Fruit fly (Drosophila melanogaster) whole organism, embryonic: ENCODE results near the gene bor.

Experiments used
- ATbp ChIP-seq: fragments of 200-800 bp; sonication (Bioruptor generic); optimal IDR thresholded peaks from 2 replicates; lab custom pipeline; 2017; ENCODE audit warnings: missing biosample characterization, mild to moderate bottlenecking, missing genetic modification characterization, missing genetic modification reagents
- Atf3 ChIP-seq: fragments of 200-800 bp; sonication (Bioruptor generic); optimal IDR thresholded peaks from 3 replicates; lab custom pipeline; 2016; ENCODE audit warnings: missing biosample characterization, missing genetic modification characterization
- Bteb2 ChIP-seq: fragments of 200-800 bp; sonication (Bioruptor generic); optimal IDR thresholded peaks from 2 replicates; lab custom pipeline; 2016; ENCODE audit warnings: missing biosample characterization, missing genetic modification characterization
- CG10267 ChIP-seq: fragments of 200-800 bp; sonication (Bioruptor generic); optimal IDR thresholded peaks from 2 replicates; lab custom pipeline; 2018; ENCODE audit warnings: missing biosample characterization, mild to moderate bottlenecking, missing genetic modification characterization, moderate library complexity
- CG11504 ChIP-seq: fragments of 200-800 bp; sonication (Bioruptor generic); optimal IDR thresholded peaks from 3 replicates; lab custom pipeline; 2019; ENCODE audit warnings: missing biosample characterization, mild to moderate bottlenecking, missing genetic modification characterization, moderate library complexity
- CG13424 ChIP-seq: fragments of 200-800 bp; sonication (Bioruptor generic); optimal IDR thresholded peaks from 2 replicates; lab custom pipeline; 2019; ENCODE audit warnings: missing biosample characterization, mild to moderate bottlenecking, missing genetic modification characterization, moderate library complexity
- CG14441 ChIP-seq: fragments of 200-800 bp; sonication (Bioruptor generic); IDR thresholded peaks from 2 replicates; pipeline ENCODE4 v1.3.6; 2022; ENCODE audit warnings: missing biosample characterization, missing genetic modification characterization
- CG1647 ChIP-seq: fragments of 200-800 bp; sonication (Bioruptor generic); optimal IDR thresholded peaks from 3 replicates; lab custom pipeline; 2016; ENCODE audit warnings: missing biosample characterization, missing genetic modification characterization
- CG18476 ChIP-seq: fragments of 200-800 bp; sonication (Bioruptor generic); optimal IDR thresholded peaks from 2 replicates; lab custom pipeline; 2016; ENCODE audit warnings: missing biosample characterization, mild to moderate bottlenecking, missing genetic modification characterization
- CG2712 ChIP-seq: fragments of 200-800 bp; optimal IDR thresholded peaks from 3 replicates; lab custom pipeline; 2019; ENCODE audit warnings: missing biosample characterization, mild to moderate bottlenecking, missing genetic modification characterization, moderate library complexity
- CG30403 ChIP-seq: fragments of 200-800 bp; sonication (Bioruptor generic); optimal IDR thresholded peaks from 3 replicates; lab custom pipeline; 2016; ENCODE audit warnings: missing biosample characterization, missing genetic modification characterization
- CG32532 ChIP-seq: fragments of 200-800 bp; sonication (Bioruptor generic); IDR thresholded peaks from 2 replicates; pipeline ENCODE4 v1.3.6; 2022; ENCODE audit warnings: missing biosample characterization, missing genetic modification characterization
- CG34422 ChIP-seq: fragments of 200-800 bp; sonication (Bioruptor generic); IDR thresholded peaks from 3 replicates; pipeline ENCODE4 v1.3.6; 2022; ENCODE audit warnings: missing biosample characterization, missing genetic modification characterization
- CG3838 ChIP-seq: fragments of 200-800 bp; sonication (Bioruptor generic); optimal IDR thresholded peaks from 3 replicates; lab custom pipeline; 2016; ENCODE audit warnings: missing biosample characterization, missing genetic modification characterization
- CG4360 ChIP-seq: fragments of 200-800 bp; sonication (Bioruptor generic); IDR thresholded peaks from 2 replicates; pipeline ENCODE4 v1.3.6; 2022; ENCODE audit warnings: missing biosample characterization, missing genetic modification characterization
- CG5245 ChIP-seq: fragments of 200-800 bp; sonication (Bioruptor generic); optimal IDR thresholded peaks from 3 replicates; lab custom pipeline; 2016; ENCODE audit warnings: missing biosample characterization, missing genetic modification characterization
- CG6765 ChIP-seq: fragments of 200-800 bp; sonication (Bioruptor generic); optimal IDR thresholded peaks from 3 replicates; lab custom pipeline; 2017; ENCODE audit warnings: missing biosample characterization, mild to moderate bottlenecking, missing genetic modification characterization
- CG7786 ChIP-seq: fragments of 200-800 bp; sonication (Bioruptor generic); optimal IDR thresholded peaks from 2 replicates; lab custom pipeline; 2016; ENCODE audit warnings: missing biosample characterization, missing genetic modification characterization
- CG9437 ChIP-seq: fragments of 200-800 bp; sonication (Bioruptor generic); optimal IDR thresholded peaks from 2 replicates; lab custom pipeline; 2018; ENCODE audit warnings: missing biosample characterization, mild to moderate bottlenecking, missing genetic modification characterization
- CG9727 ChIP-seq: fragments of 200-800 bp; sonication (Bioruptor generic); optimal IDR thresholded peaks from 3 replicates; lab custom pipeline; 2017; ENCODE audit warnings: missing biosample characterization, mild to moderate bottlenecking, missing genetic modification characterization
- CG9797 ChIP-seq: fragments of 200-800 bp; sonication (Bioruptor generic); optimal IDR thresholded peaks from 3 replicates; lab custom pipeline; 2018; ENCODE audit warnings: missing biosample characterization, mild to moderate bottlenecking, missing genetic modification characterization
- CG9876 ChIP-seq: fragments of 200-800 bp; sonication (Bioruptor generic); optimal IDR thresholded peaks from 2 replicates; lab custom pipeline; 2016; ENCODE audit warnings: missing biosample characterization, missing genetic modification characterization
- CTCF ChIP-seq: fragments of 200-800 bp; sonication (Bioruptor generic); optimal IDR thresholded peaks from 2 replicates; lab custom pipeline; 2017; ENCODE audit warnings: missing biosample characterization, mild to moderate bottlenecking, missing genetic modification characterization, moderate library complexity
- CoRest ChIP-seq: fragments of 200-800 bp; sonication (Bioruptor generic); optimal IDR thresholded peaks from 3 replicates; lab custom pipeline; 2018; ENCODE audit warnings: missing biosample characterization, mild to moderate bottlenecking, missing genetic modification characterization, moderate library complexity
- Dfd ChIP-seq, 2 experiments: fragments of >200 bp; optimal IDR thresholded peaks; 2 replicates each; lab custom pipeline; 2017; ENCODE audit warnings: missing biosample characterization in 2 of 2, missing genetic modification characterization in 2 of 2
- HLH4C ChIP-seq: fragments of 200-800 bp; sonication (Bioruptor generic); IDR thresholded peaks from 3 replicates; pipeline ENCODE4 v1.3.6; 2022; ENCODE audit warnings: missing biosample characterization, missing genetic modification characterization; ENCODE audit not compliant: partially characterized antibody
- Hey ChIP-seq: fragments of 200-800 bp; sonication (Bioruptor generic); optimal IDR thresholded peaks from 3 replicates; lab custom pipeline; 2018; ENCODE audit warnings: missing biosample characterization, mild to moderate bottlenecking, missing genetic modification characterization
- HmgZ ChIP-seq: fragments of 200-800 bp; sonication (Bioruptor generic); optimal IDR thresholded peaks from 2 replicates; lab custom pipeline; 2018; ENCODE audit warnings: missing biosample characterization, mild to moderate bottlenecking, missing genetic modification characterization
- Lpt ChIP-seq: fragments of >200 bp; optimal IDR thresholded peaks from 2 replicates; lab custom pipeline; 2018; ENCODE audit warnings: missing biosample characterization, missing genetic modification characterization
- Mrtf ChIP-seq: fragments of 200-800 bp; sonication (Bioruptor generic); IDR thresholded peaks from 3 replicates; pipeline ENCODE4 v1.3.6; 2022; ENCODE audit warnings: missing biosample characterization, missing genetic modification characterization
- Vsx1 ChIP-seq: fragments of 200-800 bp; sonication (Bioruptor generic); optimal IDR thresholded peaks from 2 replicates; lab custom pipeline; 2017; ENCODE audit warnings: missing biosample characterization, mild to moderate bottlenecking, missing genetic modification characterization, missing genetic modification reagents
- caup ChIP-seq: fragments of 200-800 bp; sonication (Bioruptor generic); optimal IDR thresholded peaks from 3 replicates; lab custom pipeline; 2017; ENCODE audit warnings: missing biosample characterization, mild to moderate bottlenecking, missing genetic modification characterization, moderate library complexity; ENCODE audit not compliant: severe bottlenecking
- esg ChIP-seq: fragments of 200-800 bp; sonication (Bioruptor generic); conservative IDR thresholded peaks from 2 replicates; pipeline ENCODE4 v1.3.6; 2022; ENCODE audit warnings: missing biosample characterization, missing genetic modification characterization
- fru ChIP-seq: fragments of >200 bp; optimal IDR thresholded peaks from 2 replicates; lab custom pipeline; 2017
- gcm2 ChIP-seq: fragments of 200-800 bp; sonication (Bioruptor generic); optimal IDR thresholded peaks from 2 replicates; lab custom pipeline; 2016; ENCODE audit warnings: missing biosample characterization, missing genetic modification characterization
- hth ChIP-seq: fragments of >200 bp; optimal IDR thresholded peaks from 2 replicates; lab custom pipeline; 2017; ENCODE audit warnings: inconsistent platforms
- jigr1 ChIP-seq: fragments of 200-800 bp; sonication (Bioruptor generic); IDR thresholded peaks from 3 replicates; pipeline ENCODE4 v1.3.6; 2022; ENCODE audit warnings: missing biosample characterization, missing genetic modification characterization
- ken ChIP-seq: fragments of 200-800 bp; sonication (Bioruptor generic); IDR thresholded peaks from 3 replicates; pipeline ENCODE4 v1.3.6; 2022; ENCODE audit warnings: missing biosample characterization, missing genetic modification characterization
- maf-S ChIP-seq: fragments of 200-800 bp; sonication (Bioruptor generic); optimal IDR thresholded peaks from 2 replicates; lab custom pipeline; 2016; ENCODE audit warnings: missing biosample characterization, missing genetic modification characterization
- peb ChIP-seq: fragments of 200-800 bp; sonication (Bioruptor generic); IDR thresholded peaks from 2 replicates; pipeline ENCODE4 v1.3.6; 2022; ENCODE audit warnings: missing biosample characterization, missing genetic modification characterization
- pho ChIP-seq: fragments of 200-800 bp; sonication (Bioruptor generic); optimal IDR thresholded peaks from 2 replicates; lab custom pipeline; 2016; ENCODE audit warnings: missing biosample characterization, missing genetic modification characterization
- pros ChIP-seq: fragments of 200-800 bp; sonication (Bioruptor generic); optimal IDR thresholded peaks from 3 replicates; lab custom pipeline; 2019; ENCODE audit warnings: missing biosample characterization, mild to moderate bottlenecking, missing genetic modification characterization, moderate library complexity
- pzg ChIP-seq: fragments of 200-800 bp; sonication (Bioruptor generic); optimal IDR thresholded peaks from 3 replicates; lab custom pipeline; 2018; ENCODE audit warnings: missing biosample characterization, mild to moderate bottlenecking, missing genetic modification characterization, moderate library complexity
- sc ChIP-seq, 3 experiments: fragments of >200 bp in 2 of 3; fragments of 200-800 bp in 1 of 3; sonication (Bioruptor generic) in 1 of 3; optimal IDR thresholded peaks; 2 replicates in 2 of 3; 3 replicates in 1 of 3; lab custom pipeline; 2017; ENCODE audit warnings: mild to moderate bottlenecking in 1 of 3, missing biosample characterization in 1 of 3, missing genetic modification characterization in 1 of 3, missing genetic modification reagents in 1 of 3
- sim ChIP-seq: fragments of 200-800 bp; sonication (Bioruptor generic); IDR thresholded peaks from 2 replicates; pipeline ENCODE4 v1.3.6; 2022; ENCODE audit warnings: missing biosample characterization, missing genetic modification characterization
- sqz ChIP-seq: fragments of 200-800 bp; sonication (Bioruptor generic); optimal IDR thresholded peaks from 3 replicates; lab custom pipeline; 2018; ENCODE audit warnings: missing biosample characterization, mild to moderate bottlenecking, missing genetic modification characterization
- tup ChIP-seq: fragments of 200-800 bp; sonication (Bioruptor generic); optimal IDR thresholded peaks from 2 replicates; lab custom pipeline; 2016; ENCODE audit warnings: missing biosample characterization, mild to moderate bottlenecking, missing genetic modification characterization, moderate library complexity
- twi ChIP-seq: fragments of 200-800 bp; optimal IDR thresholded peaks from 2 replicates; lab custom pipeline; 2019; ENCODE audit warnings: missing biosample characterization, mild to moderate bottlenecking, missing genetic modification characterization, moderate library complexity
- unc-4 ChIP-seq: fragments of 200-800 bp; sonication (Bioruptor generic); IDR thresholded peaks from 2 replicates; pipeline ENCODE4 v1.3.6; 2022; ENCODE audit warnings: missing biosample characterization, missing genetic modification characterization; ENCODE audit not compliant: partially characterized antibody

Gene bor

DNA sequence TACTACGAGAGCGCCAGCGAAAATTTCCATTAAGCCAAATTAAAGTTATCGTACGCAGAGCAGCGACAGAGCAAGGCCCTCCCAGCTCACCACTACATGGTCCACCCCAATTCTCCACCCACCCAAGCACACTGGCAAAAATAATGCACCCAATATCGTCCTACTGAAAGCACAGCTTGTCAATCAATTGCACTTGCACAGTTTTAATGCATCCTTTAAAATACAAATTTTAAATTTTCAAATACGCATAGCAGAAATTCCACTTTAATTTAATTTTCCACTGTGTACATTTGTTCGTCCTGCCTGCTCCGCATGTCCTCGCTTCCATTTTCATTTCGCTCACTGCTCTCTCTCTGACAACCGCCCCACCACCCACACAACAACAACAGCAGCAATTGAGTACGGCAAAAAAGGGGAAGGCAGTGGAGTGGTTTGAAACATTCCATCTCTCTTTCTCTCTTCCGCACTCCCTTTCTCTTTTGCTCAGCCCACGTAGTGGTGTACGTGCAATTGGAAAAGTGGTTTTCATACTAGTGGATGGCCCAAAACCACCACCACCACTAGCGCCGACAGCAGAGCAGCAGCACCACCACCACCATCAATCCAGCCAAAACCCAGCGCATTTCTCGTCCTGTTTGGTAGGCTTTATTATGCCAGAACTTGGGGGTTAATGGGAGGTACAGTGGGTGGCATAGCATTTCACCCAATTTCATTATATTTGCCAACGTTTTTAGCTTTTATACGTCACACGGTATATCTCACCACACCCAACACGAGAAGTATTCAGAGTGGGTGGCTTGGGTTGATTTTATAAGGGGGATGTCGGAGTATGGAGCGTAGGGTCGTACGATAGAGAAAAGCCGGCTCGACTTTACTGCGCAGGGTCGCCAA, 16.1 kb downstream of the bor start (continued):
- TF ChIP-seq CG2712 (peak; percentile 81), CG7786 (peak; percentile 16), pros (peak; percentile 67), CG5245 (peak; percentile 80), CG18476 (GFP tag; lab: Kevin White, UChicago) (peak; percentile 84), ATbp (GFP tag; lab: Kevin White, UChicago) (peak; percentile 57), Bteb2 (GFP tag; lab: Kevin White, UChicago) (peak; percentile 47), CG9797 (GFP tag; lab: Kevin White, UChicago) (peak; percentile 8), CoRest (tag; lab: Kevin White, UChicago) (peak; percentile 80), pzg (GFP tag; lab: Kevin White, UChicago) (peak; percentile 22), CG11504 (tag; lab: Kevin White, UChicago) (peak; percentile 91), Lpt (GFP tag; lab: Kevin White, UChicago) (no peak), hth (lab: Kevin White, UChicago) (no peak), twi (peak; percentile 19), CG10267 (peak; percentile 78), maf-S (GFP tag; lab: Kevin White, UChicago) (peak; percentile 41), peb (GFP tag; lab: Robert Waterston, UW) (no peak), CG6765 (GFP tag; lab: Kevin White, UChicago) (peak; percentile 87), sim (GFP tag; lab: Robert Waterston, UW) (peak; percentile 73), CG32532 (peak; percentile 64), HmgZ (peak; percentile 48), unc-4 (GFP tag; lab: Robert Waterston, UW) (no peak), esg (GFP tag; lab: Robert Waterston, UW) (no peak; the same call in 1 of the 2 replicates), CTCF (GFP tag; lab: Kevin White, UChicago) (peak; percentile 43), caup (GFP tag; lab: Kevin White, UChicago) (peak; percentile 93), Mrtf (GFP tag; lab: Robert Waterston, UW) (peak; percentile 5; the same call in 1 of the 3 replicates), CG14441 (GFP tag; lab: Robert Waterston, UW) (peak; percentile 75), CG9876 (GFP tag; lab: Kevin White, UChicago) (peak; percentile 33), CG4360 (GFP tag; lab: Robert Waterston, UW) (peak; percentile 93), jigr1 (peak; percentile 50; the same call in 2 of the 3 replicates), CG9437 (GFP tag; lab: Kevin White, UChicago) (peak; percentile 42), Dfd (GFP tag; optimal IDR thresholded peaks at IDR 0.05; lab: Kevin White, UChicago) (no peak), pho (GFP tag; lab: Kevin White, UChicago) (peak; percentile 39), CG9727 (GFP tag; lab: Kevin White, UChicago) (peak; percentile 88), CG3838 (GFP tag; lab: Kevin White, UChicago) (no peak), sc (optimal IDR thresholded peaks at IDR 0.05; lab: Kevin White, UChicago) (no peak), sc (GFP tag; optimal IDR thresholded peaks at IDR 0.05; lab: Kevin White, UChicago) (peak; percentile 19), CG13424 (peak; percentile 79), tup (peak; percentile 6), sqz (GFP tag; lab: Kevin White, UChicago) (peak; percentile 64), fru (lab: Kevin White, UChicago) (no peak), ken (no peak), CG30403 (GFP tag; lab: Kevin White, UChicago) (peak; percentile 74), Atf3 (GFP tag; lab: Kevin White, UChicago) (no peak), CG1647 (peak; percentile 86), HLH4C (0 out of 3 replicates have a peak, but pooled peaks have one; percentile 6), gcm2 (GFP tag; lab: Kevin White, UChicago) (peak; percentile 6), Vsx1 (GFP tag; lab: Kevin White, UChicago) (peak; percentile 1), Hey (tag; lab: Kevin White, UChicago) (no peak), CG34422 (GFP tag; lab: Robert Waterston, UW) (peak; percentile 73; the same call in 1 of the 3 replicates)
